Fruit fly (Drosophila melanogaster) whole organism, embryonic: ENCODE measurements around the gene CG10317.

ENCODE experiments used
- BEAF-32 ChIP-seq: fragments of 200-800 bp; sonication (Bioruptor generic); optimal IDR thresholded peaks from 3 replicates; lab custom pipeline; 2017; ENCODE audit warnings: missing biosample characterization, missing genetic modification characterization, mild to moderate bottlenecking, moderate library complexity, missing genetic modification reagents
- C15 ChIP-seq: fragments of 200-800 bp; sonication (Bioruptor generic); IDR thresholded peaks from 3 replicates; pipeline ENCODE4 v1.3.6; 2022; ENCODE audit warnings: missing biosample characterization, missing genetic modification characterization
- CG11560 ChIP-seq: fragments of 200-800 bp; sonication (Bioruptor generic); IDR thresholded peaks from 3 replicates; pipeline ENCODE4 v1.3.6; 2022; ENCODE audit warnings: missing biosample characterization, missing genetic modification characterization
- CG13424 ChIP-seq: fragments of 200-800 bp; sonication (Bioruptor generic); optimal IDR thresholded peaks from 2 replicates; lab custom pipeline; 2019; ENCODE audit warnings: missing biosample characterization, mild to moderate bottlenecking, missing genetic modification characterization, moderate library complexity
- CG13624 ChIP-seq: fragments of 200-800 bp; sonication (Bioruptor generic); optimal IDR thresholded peaks from 2 replicates; lab custom pipeline; 2016; ENCODE audit warnings: missing biosample characterization, missing genetic modification characterization
- CG15073 ChIP-seq: fragments of 200-800 bp; sonication (Bioruptor generic); optimal IDR thresholded peaks from 2 replicates; lab custom pipeline; 2016; ENCODE audit warnings: missing biosample characterization, missing genetic modification characterization
- CG18619 ChIP-seq: fragments of 200-800 bp; sonication (Bioruptor generic); optimal IDR thresholded peaks from 3 replicates; lab custom pipeline; 2017; ENCODE audit warnings: missing biosample characterization, mild to moderate bottlenecking, missing genetic modification characterization
- CG2202 ChIP-seq: fragments of 200-800 bp; sonication (Bioruptor generic); optimal IDR thresholded peaks from 2 replicates; lab custom pipeline; 2018; ENCODE audit warnings: missing biosample characterization, mild to moderate bottlenecking, missing genetic modification characterization
- CG2712 ChIP-seq: fragments of 200-800 bp; optimal IDR thresholded peaks from 3 replicates; lab custom pipeline; 2019; ENCODE audit warnings: missing biosample characterization, mild to moderate bottlenecking, missing genetic modification characterization, moderate library complexity
- CG30403 ChIP-seq: fragments of 200-800 bp; sonication (Bioruptor generic); optimal IDR thresholded peaks from 3 replicates; lab custom pipeline; 2016; ENCODE audit warnings: missing biosample characterization, missing genetic modification characterization
- CG32772 ChIP-seq: fragments of 200-800 bp; sonication (Bioruptor generic); IDR thresholded peaks from 2 replicates; pipeline ENCODE4 v1.3.6; 2022; ENCODE audit warnings: missing biosample characterization, missing genetic modification characterization
- CG3407 ChIP-seq: fragments of 200-800 bp; sonication (Bioruptor generic); optimal IDR thresholded peaks from 2 replicates; lab custom pipeline; 2018; ENCODE audit warnings: missing biosample characterization, mild to moderate bottlenecking, missing genetic modification characterization
- CG3995 ChIP-seq: fragments of 200-800 bp; sonication (Bioruptor generic); optimal IDR thresholded peaks from 3 replicates; lab custom pipeline; 2016; ENCODE audit warnings: missing biosample characterization, missing genetic modification characterization
- CG4617 ChIP-seq: fragments of 200-800 bp; sonication (Bioruptor generic); optimal IDR thresholded peaks from 3 replicates; lab custom pipeline; 2016; ENCODE audit warnings: missing biosample characterization, missing genetic modification characterization, borderline replicate concordance
- CG7786 ChIP-seq: fragments of 200-800 bp; sonication (Bioruptor generic); optimal IDR thresholded peaks from 2 replicates; lab custom pipeline; 2016; ENCODE audit warnings: missing biosample characterization, missing genetic modification characterization
- CG7928 ChIP-seq: fragments of 200-800 bp; sonication (Bioruptor generic); optimal IDR thresholded peaks from 2 replicates; lab custom pipeline; 2017; ENCODE audit warnings: missing biosample characterization, mild to moderate bottlenecking, missing genetic modification characterization
- CG8089 ChIP-seq: fragments of 200-800 bp; sonication (Bioruptor generic); optimal IDR thresholded peaks from 3 replicates; lab custom pipeline; 2016; ENCODE audit warnings: missing biosample characterization, missing genetic modification characterization
- CG9876 ChIP-seq: fragments of 200-800 bp; sonication (Bioruptor generic); optimal IDR thresholded peaks from 2 replicates; lab custom pipeline; 2016; ENCODE audit warnings: missing biosample characterization, missing genetic modification characterization
- Dip3 ChIP-seq: fragments of 200-800 bp; sonication (Bioruptor generic); optimal IDR thresholded peaks from 3 replicates; lab custom pipeline; 2016; ENCODE audit warnings: missing biosample characterization, missing genetic modification characterization
- Gug ChIP-seq: fragments of 200-800 bp; sonication (Bioruptor generic); IDR thresholded peaks from 4 replicates; pipeline ENCODE4 v1.3.6; 2022; ENCODE audit warnings: missing biosample characterization, missing genetic modification characterization
- Hmr ChIP-seq: fragments of 200-800 bp; sonication (Bioruptor generic); optimal IDR thresholded peaks from 3 replicates; lab custom pipeline; 2017; ENCODE audit warnings: mild to moderate bottlenecking, missing biosample characterization, missing genetic modification reagents, missing genetic modification characterization
- Lim3 ChIP-seq: fragments of 200-800 bp; sonication (Bioruptor generic); IDR thresholded peaks from 2 replicates; pipeline ENCODE4 v1.3.6; 2022; ENCODE audit warnings: missing biosample characterization, missing genetic modification characterization
- MTF-1 ChIP-seq: fragments of 200-800 bp; sonication (Bioruptor generic); optimal IDR thresholded peaks from 2 replicates; lab custom pipeline; 2018; ENCODE audit warnings: missing biosample characterization, mild to moderate bottlenecking, missing genetic modification characterization, borderline replicate concordance
- NFAT ChIP-seq: fragments of 200-800 bp; sonication (Bioruptor generic); IDR thresholded peaks from 2 replicates; pipeline ENCODE4 v1.3.6; 2022; ENCODE audit warnings: missing biosample characterization, missing genetic modification characterization
- Opbp ChIP-seq: fragments of 200-800 bp; sonication (Bioruptor generic); IDR thresholded peaks from 3 replicates; pipeline ENCODE4 v1.3.6; 2022; ENCODE audit warnings: missing biosample characterization, missing genetic modification characterization; ENCODE audit not compliant: partially characterized antibody
- Poxn ChIP-seq: fragments of 200-800 bp; sonication (Bioruptor generic); IDR thresholded peaks from 2 replicates; pipeline ENCODE4 v1.3.6; 2022; ENCODE audit warnings: missing biosample characterization, missing genetic modification characterization
- Sox102F ChIP-seq: fragments of 200-800 bp; sonication (Bioruptor generic); optimal IDR thresholded peaks from 2 replicates; lab custom pipeline; 2018; ENCODE audit warnings: missing biosample characterization, mild to moderate bottlenecking, missing genetic modification characterization, moderate library complexity
- TFAM ChIP-seq: fragments of 200-800 bp; sonication (Bioruptor generic); optimal IDR thresholded peaks from 2 replicates; lab custom pipeline; 2017; ENCODE audit warnings: missing biosample characterization, missing genetic modification characterization, inconsistent platforms
- ara ChIP-seq: fragments of 200-800 bp; sonication (Bioruptor generic); IDR thresholded peaks from 2 replicates; pipeline ENCODE4 v1.3.6; 2022; ENCODE audit warnings: missing biosample characterization, missing genetic modification characterization
- bigmax ChIP-seq: fragments of 200-800 bp; sonication (Bioruptor generic); optimal IDR thresholded peaks from 2 replicates; lab custom pipeline; 2018; ENCODE audit warnings: missing biosample characterization, mild to moderate bottlenecking, missing genetic modification characterization
- danr ChIP-seq: fragments of 200-800 bp; sonication (Bioruptor generic); IDR thresholded peaks from 2 replicates; pipeline ENCODE4 v1.3.6; 2022; ENCODE audit warnings: missing biosample characterization, missing genetic modification characterization
- dysf ChIP-seq: fragments of 200-800 bp; sonication (Bioruptor generic); IDR thresholded peaks from 3 replicates; pipeline ENCODE4 v1.3.6; 2022; ENCODE audit warnings: missing biosample characterization, missing genetic modification characterization
- ems ChIP-seq: fragments of 200-800 bp; sonication (Bioruptor generic); optimal IDR thresholded peaks from 3 replicates; lab custom pipeline; 2016; ENCODE audit warnings: missing biosample characterization, missing genetic modification characterization
- eyg ChIP-seq: fragments of 200-800 bp; sonication (Bioruptor generic); optimal IDR thresholded peaks from 3 replicates; lab custom pipeline; 2016; ENCODE audit warnings: missing biosample characterization, missing genetic modification characterization
- gcm2 ChIP-seq: fragments of 200-800 bp; sonication (Bioruptor generic); optimal IDR thresholded peaks from 2 replicates; lab custom pipeline; 2016; ENCODE audit warnings: missing biosample characterization, missing genetic modification characterization
- ind ChIP-seq: fragments of 200-800 bp; sonication (Bioruptor generic); optimal IDR thresholded peaks from 3 replicates; lab custom pipeline; 2016; ENCODE audit warnings: missing biosample characterization, missing genetic modification characterization
- insv ChIP-seq, 2 experiments: fragments of 200-800 bp; sonication (Bioruptor generic); optimal IDR thresholded peaks; 3 replicates each; lab custom pipeline; 2016 to 2018; ENCODE audit warnings: missing biosample characterization in 2 of 2, missing genetic modification characterization in 2 of 2
- jigr1 ChIP-seq: fragments of 200-800 bp; sonication (Bioruptor generic); IDR thresholded peaks from 3 replicates; pipeline ENCODE4 v1.3.6; 2022; ENCODE audit warnings: missing biosample characterization, missing genetic modification characterization
- lola ChIP-seq, 3 experiments: fragments of >200 bp in 2 of 3; fragments of 200-800 bp in 1 of 3; sonication (Bioruptor generic) in 1 of 3; optimal IDR thresholded peaks; 2 replicates each; lab custom pipeline; 2017 to 2019; ENCODE audit warnings: missing biosample characterization in 3 of 3, missing genetic modification characterization in 3 of 3, mild to moderate bottlenecking in 1 of 3, moderate library complexity in 1 of 3
- luna ChIP-seq: fragments of 200-800 bp; sonication (Bioruptor generic); optimal IDR thresholded peaks from 2 replicates; lab custom pipeline; 2016; ENCODE audit warnings: missing biosample characterization, missing genetic modification characterization
- nau ChIP-seq: fragments of 200-800 bp; sonication (Bioruptor generic); optimal IDR thresholded peaks from 3 replicates; lab custom pipeline; 2017; ENCODE audit warnings: missing biosample characterization, mild to moderate bottlenecking, missing genetic modification characterization, missing genetic modification reagents
- repo ChIP-seq: fragments of 200-800 bp; sonication (Bioruptor generic); optimal IDR thresholded peaks from 2 replicates; lab custom pipeline; 2016; ENCODE audit warnings: missing biosample characterization, missing genetic modification characterization
- row ChIP-seq: fragments of 200-800 bp; sonication (Bioruptor generic); IDR thresholded peaks from 3 replicates; pipeline ENCODE4 v1.3.6; 2022; ENCODE audit warnings: missing biosample characterization, missing genetic modification characterization
- seq ChIP-seq: fragments of 200-800 bp; sonication (Bioruptor generic); IDR thresholded peaks from 2 replicates; pipeline ENCODE4 v1.3.6; 2022; ENCODE audit warnings: missing biosample characterization, missing genetic modification characterization
- sima ChIP-seq: fragments of 200-800 bp; sonication (Bioruptor generic); optimal IDR thresholded peaks from 2 replicates; lab custom pipeline; 2016; ENCODE audit warnings: missing biosample characterization, missing genetic modification characterization
- sr ChIP-seq: fragments of 200-800 bp; sonication (Bioruptor generic); IDR thresholded peaks from 3 replicates; pipeline ENCODE4 v1.3.6; 2022; ENCODE audit warnings: missing biosample characterization, missing genetic modification characterization
- tll ChIP-seq, 2 experiments: fragments of 200-800 bp in 1 of 2; fragments of >200 bp in 1 of 2; sonication (Bioruptor generic) in 1 of 2; optimal IDR thresholded peaks; 2 replicates each; lab custom pipeline; 2017 to 2019; ENCODE audit warnings: missing biosample characterization in 2 of 2, missing genetic modification characterization in 2 of 2, mild to moderate bottlenecking in 1 of 2, moderate library complexity in 1 of 2
- unc-4 ChIP-seq: fragments of 200-800 bp; sonication (Bioruptor generic); IDR thresholded peaks from 2 replicates; pipeline ENCODE4 v1.3.6; 2022; ENCODE audit warnings: missing biosample characterization, missing genetic modification characterization; ENCODE audit not compliant: partially characterized antibody
- vfl ChIP-seq: fragments of 200-800 bp; sonication (Bioruptor generic); optimal IDR thresholded peaks from 2 replicates; lab custom pipeline; 2016; ENCODE audit warnings: missing biosample characterization, missing genetic modification characterization
- wor ChIP-seq: fragments of 200-800 bp; sonication (Bioruptor generic); IDR thresholded peaks from 2 replicates; pipeline ENCODE4 v1.3.6; 2022; ENCODE audit warnings: missing biosample characterization, missing genetic modification characterization

The CG10317 gene

dm6 chr3R:16331809-16332343 lies 38.5 kb downstream of the CG10317 start (continued):
- TF ChIP-seq CG3407 (GFP tag; lab: Kevin White, UChicago) (peak; percentile 87), CG4617 (GFP tag; lab: Kevin White, UChicago) (peak; percentile 0), Dip3 (no peak), seq (GFP tag; lab: Robert Waterston, UW) (peak; percentile 79), CG7786 (peak; percentile 54), lola (GFP tag; optimal IDR thresholded peaks at IDR 0.05; lab: Kevin White, UChicago) (peak in 1 of 3 experiments; percentile 70), Poxn (no peak), danr (GFP tag; lab: Robert Waterston, UW) (peak; percentile 60; the same call in 1 of the 2 replicates), sima (GFP tag; lab: Kevin White, UChicago) (no peak), vfl (GFP tag; lab: Kevin White, UChicago) (no peak), jigr1 (GFP tag; lab: Robert Waterston, UW) (no peak), BEAF-32 (GFP tag; lab: Kevin White, UChicago) (no peak), bigmax (GFP tag; lab: Kevin White, UChicago) (no peak), CG32772 (GFP tag; lab: Robert Waterston, UW) (0 out of 2 replicates have a peak, but pooled peaks have one; percentile 21), insv (GFP tag; optimal IDR thresholded peaks at IDR 0.05; lab: Kevin White, UChicago) (peak in 1 of 2 experiments; percentile 41), ara (GFP tag; lab: Robert Waterston, UW) (peak; percentile 72), CG2202 (peak; percentile 88), TFAM (peak; percentile 39), Lim3 (GFP tag; lab: Robert Waterston, UW) (no peak), sr (GFP tag; lab: Robert Waterston, UW) (0 out of 3 replicates have a peak, but pooled peaks have one; percentile 34), tll (GFP tag; optimal IDR thresholded peaks at IDR 0.05; lab: Kevin White, UChicago) (no peak), CG13624 (GFP tag; lab: Kevin White, UChicago) (no peak), MTF-1 (GFP tag; lab: Kevin White, UChicago) (peak; percentile 52), Gug (GFP tag; lab: Robert Waterston, UW) (no peak), CG15073 (GFP tag; lab: Kevin White, UChicago) (peak; percentile 22), Hmr (peak; percentile 66), ind (GFP tag; lab: Kevin White, UChicago) (no peak), wor (GFP tag; lab: Robert Waterston, UW) (no peak), row (GFP tag; lab: Robert Waterston, UW) (peak; percentile 36; the same call in 1 of the 3 replicates), Opbp (no peak), CG18619 (GFP tag; lab: Kevin White, UChicago) (peak; percentile 74), unc-4 (GFP tag; lab: Robert Waterston, UW) (no peak), CG2712 (tag; lab: Kevin White, UChicago) (peak; percentile 50), dysf (GFP tag; lab: Robert Waterston, UW) (peak; percentile 50; the same call in 2 of the 3 replicates), ems (GFP tag; lab: Kevin White, UChicago) (peak; percentile 62), eyg (GFP tag; lab: Kevin White, UChicago) (no peak), repo (GFP tag; lab: Kevin White, UChicago) (no peak), CG11560 (tag; lab: Robert Waterston, UW) (peak; percentile 52; the same call in 1 of the 3 replicates), CG9876 (GFP tag; lab: Kevin White, UChicago) (no peak), CG7928 (GFP tag; lab: Kevin White, UChicago) (no peak), CG30403 (GFP tag; lab: Kevin White, UChicago) (no peak), C15 (GFP tag; lab: Robert Waterston, UW) (no peak), nau (GFP tag; lab: Kevin White, UChicago) (peak; percentile 76), CG8089 (GFP tag; lab: Kevin White, UChicago) (peak; percentile 86), NFAT (GFP tag; lab: Robert Waterston, UW) (peak; percentile 71), gcm2 (GFP tag; lab: Kevin White, UChicago) (no peak), Sox102F (GFP tag; lab: Kevin White, UChicago) (peak; percentile 10), CG3995 (GFP tag; lab: Kevin White, UChicago) (no peak), CG13424 (peak; percentile 45), luna (GFP tag; lab: Kevin White, UChicago) (no peak)
